Worm (Caenorhabditis elegans): ENCODE data around the gene F49F1.18.

ce11 chrIV:4115634-4116033 lies 24.5 kb downstream of the F49F1.18 start, which contains the start of the genes F49F1.4 and F49F1.2:
- TF ChIP-seq klf-2 (GFP tag; conservative IDR thresholded peaks at IDR 0.05) (no peak), ztf-23 (GFP tag; IDR thresholded peaks at IDR 0.05) (no peak), flt-1 (GFP tag; IDR thresholded peaks at IDR 0.05) (no peak), ref-1 (GFP tag; conservative IDR thresholded peaks at IDR 0.05) (no peak), T22C8.4 (GFP tag; IDR thresholded peaks at IDR 0.05) (no peak), ztf-29 (GFP tag; IDR thresholded peaks at IDR 0.05) (no peak), cog-1 (tag; optimal IDR thresholded peaks at IDR 0.05) (no peak), med-1 (GFP tag; optimal IDR thresholded peaks at IDR 0.05; ENCODE audit: insufficient read depth) (no peak), tab-1 (GFP tag; IDR thresholded peaks at IDR 0.05) (no peak)

Measured in whole organism, midembryonic.